Fruit fly (Drosophila melanogaster) Kc167 (cell line): ENCODE data around the gene Clk.

Source experiments
- Myc ChIP-seq: fragments of >200 bp; optimal IDR thresholded peaks from 2 replicates; lab custom pipeline; 2017; ENCODE audit warnings: missing external identifiers
- Sin3A ChIP-seq: fragments of >200 bp; optimal IDR thresholded peaks from 2 replicates; lab custom pipeline; 2018; ENCODE audit warnings: missing external identifiers
- h ChIP-seq: fragments of >200 bp; optimal IDR thresholded peaks from 3 replicates; lab custom pipeline; 2018; ENCODE audit warnings: missing external identifiers
- insv ChIP-seq: fragments of >200 bp; optimal IDR thresholded peaks from 3 replicates; lab custom pipeline; 2018; ENCODE audit warnings: missing external identifiers
- psq ChIP-seq: fragments of >200 bp; optimal IDR thresholded peaks from 2 replicates; lab custom pipeline; 2017; ENCODE audit warnings: missing external identifiers
- ttk ChIP-seq: sonication (Bioruptor generic); optimal IDR thresholded peaks from 2 replicates; lab custom pipeline; 2017; ENCODE audit warnings: missing external identifiers

Gene Clk

dm6 chr3L:7787788-7788406 lies 12.5 kb upstream of the Clk start:
- TF ChIP-seq Sin3A (lab: Kevin White, UChicago) (no peak), Myc (lab: Kevin White, UChicago) (no peak), psq (lab: Kevin White, UChicago) (no peak), insv (no peak), h (lab: Kevin White, UChicago) (no peak), ttk (no peak)

dm6 chr3L:7786989-7787388 lies 11.6 kb upstream of the Clk start:
- TF ChIP-seq psq (lab: Kevin White, UChicago) (no peak), Myc (lab: Kevin White, UChicago) (no peak), insv (no peak), ttk (no peak), Sin3A (lab: Kevin White, UChicago) (no peak), h (lab: Kevin White, UChicago) (no peak)

dm6 chr3L:7786263-7786662 lies 10.9 kb upstream of the Clk start:
- no peak for TF ChIP-seq h (lab: Kevin White, UChicago)
- no peak for TF ChIP-seq psq (lab: Kevin White, UChicago)
- no peak for TF ChIP-seq ttk
- no peak for TF ChIP-seq Myc (lab: Kevin White, UChicago)
- TF ChIP-seq insv, result no peak
- no peak for TF ChIP-seq Sin3A (lab: Kevin White, UChicago)

- no peak for TF ChIP-seq Myc (lab: Kevin White, UChicago)
- TF ChIP-seq psq (lab: Kevin White, UChicago), result no peak
- TF ChIP-seq ttk, result no peak
- TF ChIP-seq Sin3A (lab: Kevin White, UChicago), result no peak
- no peak for TF ChIP-seq insv
- no peak for TF ChIP-seq h (lab: Kevin White, UChicago)
Observed at dm6 chr3L:7783383-7783782, 8.0 kb upstream of the Clk start.

DNA sequence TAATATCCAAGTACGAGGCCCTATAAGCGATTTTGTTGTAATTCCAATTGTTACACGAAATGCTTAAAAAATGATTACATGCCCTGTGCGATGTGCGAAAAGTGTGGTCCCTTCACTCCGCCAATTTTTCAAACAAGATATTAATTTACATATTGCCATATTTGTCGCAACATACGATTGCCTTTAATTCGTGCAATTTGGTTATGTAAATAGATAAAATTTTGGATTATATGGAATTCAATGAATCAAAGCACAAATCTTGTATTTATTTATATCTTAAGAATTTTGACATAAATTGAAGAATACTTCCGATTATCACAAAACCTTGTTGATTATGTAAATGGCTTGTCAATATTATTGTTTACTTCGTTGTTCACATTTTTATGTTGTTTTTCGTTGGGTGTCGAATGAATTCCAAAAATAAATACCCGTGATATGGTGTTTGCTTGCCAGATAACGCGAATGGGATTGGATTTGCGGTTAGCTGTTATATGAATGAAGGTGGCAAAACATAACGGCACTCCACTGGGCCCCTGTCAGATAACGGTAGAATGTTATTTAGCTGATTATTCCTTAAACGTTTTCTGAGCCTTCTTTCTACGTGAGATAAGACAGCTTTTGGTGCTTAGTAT lies 6.8 kb upstream of the Clk start:
- TF ChIP-seq Myc (lab: Kevin White, UChicago) (no peak), ttk (no peak), h (lab: Kevin White, UChicago) (no peak), psq (lab: Kevin White, UChicago) (no peak), Sin3A (lab: Kevin White, UChicago) (no peak), insv (no peak)

- TF ChIP-seq psq (lab: Kevin White, UChicago) (no peak), insv (no peak), Sin3A (lab: Kevin White, UChicago) (no peak), ttk (no peak), h (lab: Kevin White, UChicago) (no peak), Myc (lab: Kevin White, UChicago) (no peak)
Observed at dm6 chr3L:7781353-7782050, 6.1 kb upstream of the Clk start.

DNA sequence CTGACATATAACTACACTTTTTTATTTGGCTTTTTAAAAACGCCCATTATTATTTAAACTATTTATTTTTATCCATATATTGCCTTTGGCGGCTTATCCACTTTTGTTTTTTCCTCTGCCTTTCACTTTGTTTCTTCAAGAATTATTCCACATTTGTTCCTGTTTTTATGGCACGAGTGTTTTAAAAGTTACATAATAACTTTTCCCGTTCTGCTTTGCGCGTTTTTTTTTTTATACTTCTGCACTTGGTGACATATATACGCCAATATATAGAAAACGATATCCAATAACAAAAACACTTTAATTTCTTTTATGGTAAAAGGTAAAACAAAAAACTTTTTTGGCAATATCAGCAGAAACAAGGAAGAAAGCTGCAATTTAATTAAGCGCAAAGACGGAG lies 705 bp downstream of the Clk start:
- TF ChIP-seq h (lab: Kevin White, UChicago), result no peak
- no peak for TF ChIP-seq psq (lab: Kevin White, UChicago)
- no peak for TF ChIP-seq insv
- no peak for TF ChIP-seq Myc (lab: Kevin White, UChicago)
- no peak for TF ChIP-seq ttk
- no peak for TF ChIP-seq Sin3A (lab: Kevin White, UChicago)

DNA sequence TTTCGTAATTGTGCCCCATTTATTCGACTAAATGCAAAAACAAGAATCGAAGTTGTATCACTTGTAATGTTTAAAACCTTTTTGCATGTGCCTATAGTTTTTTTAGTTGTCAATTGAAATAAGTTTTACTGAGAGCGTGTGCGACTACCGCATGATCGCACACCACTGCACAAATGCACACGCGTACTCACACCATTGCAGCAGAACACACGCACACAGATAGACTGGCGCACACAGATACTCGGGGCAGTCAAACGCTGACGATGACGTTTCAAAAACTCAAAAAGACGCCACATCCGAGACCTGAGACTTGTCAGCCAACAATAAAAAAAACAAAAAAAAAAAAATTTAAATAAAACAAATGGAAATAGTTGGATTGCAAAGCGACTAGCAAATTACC lies 1.9 kb downstream of the Clk start:
- TF ChIP-seq h (lab: Kevin White, UChicago) (no peak), Sin3A (lab: Kevin White, UChicago) (no peak), insv (no peak)

DNA sequence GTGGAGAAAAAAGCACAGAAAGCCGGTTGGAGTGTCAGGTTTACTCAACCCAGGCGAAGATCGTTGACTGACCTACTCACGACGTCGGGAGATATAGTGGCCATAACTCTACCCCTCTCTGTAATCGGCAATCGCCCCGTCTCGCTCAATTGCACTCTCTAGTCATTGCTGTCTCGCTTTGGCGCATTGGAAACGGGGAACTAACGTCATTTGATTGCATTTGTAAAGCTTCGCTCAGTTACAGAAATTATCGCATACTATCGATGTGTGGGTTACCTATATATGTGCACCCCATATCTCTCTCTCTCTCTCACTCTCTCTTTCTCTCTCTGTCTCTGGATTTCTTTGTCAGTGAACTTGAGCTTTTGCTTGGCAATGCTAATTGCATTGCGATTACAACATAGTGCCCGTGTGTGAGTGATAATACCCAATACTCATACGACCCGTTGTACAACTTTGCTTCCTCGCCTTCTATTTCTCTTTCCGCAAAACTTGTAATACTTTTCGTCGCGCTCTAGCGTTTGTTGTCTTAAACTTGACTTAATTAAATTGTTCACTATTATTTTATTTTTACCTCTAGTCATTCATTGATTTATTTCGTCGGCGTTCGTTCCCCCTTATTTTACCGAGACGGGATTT lies 3.1 kb downstream of the Clk start:
- TF ChIP-seq Myc (lab: Kevin White, UChicago) (no peak), psq (lab: Kevin White, UChicago) (no peak), Sin3A (lab: Kevin White, UChicago) (no peak), ttk (no peak), insv (no peak), h (lab: Kevin White, UChicago) (no peak)

DNA sequence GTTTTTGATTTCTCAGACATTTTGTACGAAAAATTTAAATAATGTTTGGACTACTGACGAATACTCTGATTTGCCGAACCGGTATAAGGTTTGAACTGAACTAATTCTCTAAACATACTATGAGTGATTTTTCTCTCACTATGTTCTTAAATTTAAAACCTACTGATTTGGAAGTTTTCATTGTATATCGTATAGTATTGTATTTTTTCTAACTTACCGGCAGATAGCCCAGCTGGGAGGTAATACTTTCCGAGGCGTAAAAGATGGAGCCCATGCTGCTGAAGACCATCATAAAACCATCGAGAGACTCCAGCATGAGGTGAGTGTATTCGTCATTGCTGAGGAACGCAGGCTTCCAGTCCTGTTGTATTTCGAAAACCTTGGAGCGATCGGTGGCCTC lies 7.2 kb downstream of the Clk start, which contains the start of gene CG32371:
Gene CG32371, minus strand, starts transcription at position 101 of the 400 bp plus-strand sequence.
- TF ChIP-seq psq (lab: Kevin White, UChicago) (no peak), h (lab: Kevin White, UChicago) (no peak), Myc (lab: Kevin White, UChicago) (no peak), ttk (no peak), Sin3A (lab: Kevin White, UChicago) (no peak), insv (no peak)

dm6 chr3L:7759835-7760780 lies 15.3 kb downstream of the Clk start, which contains the start of gene Hn:
Gene Hn (plus strand): TSS chr3L:7760453.
- TF ChIP-seq Myc (lab: Kevin White, UChicago) (no peak), psq (lab: Kevin White, UChicago) (no peak), insv (no peak), Sin3A (lab: Kevin White, UChicago) (no peak)
